Fruit fly (Drosophila melanogaster) whole organism, larva: ENCODE data around the gene Ppn.

Experiments
- noc ChIP-seq: fragments of 200-800 bp; sonication (Bioruptor generic); optimal IDR thresholded peaks from 3 replicates; lab custom pipeline; 2019; ENCODE audit warnings: missing biosample characterization, mild to moderate bottlenecking, missing genetic modification characterization, moderate library complexity

Ppn gene

DNA sequence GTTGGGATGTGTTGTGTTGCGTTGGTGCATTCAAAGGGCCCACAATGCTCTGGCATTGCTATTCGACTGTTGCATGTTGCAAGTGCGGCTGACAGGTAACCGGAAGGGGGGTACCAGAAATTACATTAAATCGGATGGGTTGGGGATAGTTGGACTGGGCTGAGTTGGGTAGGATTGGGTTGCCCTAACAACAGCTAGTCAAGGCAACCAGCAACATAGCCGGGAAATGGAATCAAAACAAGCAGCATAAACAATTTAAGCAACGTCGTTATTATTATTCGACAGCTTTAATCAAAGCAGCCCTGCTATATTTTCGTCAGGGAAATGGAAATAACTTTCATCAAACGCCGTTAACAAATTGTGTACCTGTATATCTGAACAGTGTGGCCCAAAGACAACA is 53.5 kb downstream of the Ppn start, which contains the start of gene Dhc98D:
Dhc98D (plus strand) TSS at position 301 of the 400 bp plus-strand sequence.
- no peak for TF ChIP-seq noc (tag; lab: Kevin White, UChicago)

DNA sequence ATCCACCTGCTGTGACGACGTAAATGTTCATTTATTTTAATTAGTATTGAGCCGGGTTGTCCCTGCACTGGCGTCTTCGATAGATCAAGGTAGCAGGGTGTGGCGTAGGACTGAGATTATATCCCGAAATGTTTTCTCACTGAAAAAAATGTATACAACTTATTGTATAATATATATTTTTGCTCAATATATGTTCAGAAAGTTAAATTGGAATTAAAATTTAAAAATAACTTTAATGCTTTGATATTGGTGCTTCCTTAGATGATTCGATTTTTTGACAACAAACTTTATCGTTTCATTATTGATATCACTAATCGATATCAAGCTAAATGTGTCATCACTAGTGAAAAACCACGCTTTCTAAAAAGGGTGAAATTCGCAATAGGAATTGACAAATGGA is 55.9 kb downstream of the Ppn start, which contains the start of gene CG1894:
CG1894 (plus strand) TSS at position 301 of the 400 bp plus-strand sequence.
- no peak for TF ChIP-seq noc (tag; lab: Kevin White, UChicago)
